Worm (Caenorhabditis elegans) whole organism, L1 larva: ENCODE measurements around the gene Y54G2A.11.
A peak's percentile ranks its signal among the peaks of the same experiment; 100 is the strongest.

Experiments used
- ama-1 ChIP-seq: fragments of 150-350 bp; optimal IDR thresholded peaks from 2 replicates; lab custom pipeline; 2014
- ceh-8 ChIP-seq: fragments of 200-800 bp; sonication (Bioruptor generic); optimal IDR thresholded peaks from 2 replicates; lab custom pipeline; 2018; ENCODE audit warnings: mild to moderate bottlenecking, missing genetic modification characterization, moderate library complexity, missing compliant biosample characterization
- ceh-82 ChIP-seq, 3 experiments: fragments of 150-350 bp in 1 of 3; sonication (generic microtip) in 2 of 3; optimal IDR thresholded peaks; 2 replicates each; lab custom pipeline; 2014 to 2017; ENCODE audit warnings: missing biosample characterization in 3 of 3, missing genetic modification characterization in 3 of 3
- ceh-88 ChIP-seq: fragments of 200-800 bp; sonication (Bioruptor generic); IDR thresholded peaks from 2 replicates; pipeline ENCODE4 v1.3.6; 2022; ENCODE audit warnings: missing genetic modification characterization, missing compliant biosample characterization
- dsc-1 ChIP-seq: sonication (generic microtip); optimal IDR thresholded peaks from 2 replicates; lab custom pipeline; 2016; ENCODE audit warnings: mild to moderate bottlenecking, missing genetic modification characterization, missing compliant biosample characterization
- efl-1 ChIP-seq, 4 experiments: fragments of 150-350 bp; optimal IDR thresholded peaks in 3 of 4; peaks in 1 of 4; 1 replicate in 1 of 4; 2 replicates in 3 of 4; lab custom pipeline; 2014; ENCODE audit warnings: missing biosample characterization in 2 of 4, missing genetic modification characterization in 2 of 4, missing genetic modification reagents in 2 of 4
- egl-13 ChIP-seq: sonication (generic microtip); optimal IDR thresholded peaks from 2 replicates; lab custom pipeline; 2016; ENCODE audit warnings: missing genotype, missing genetic modification reagents, missing genetic modification characterization, missing compliant biosample characterization
- egl-27 ChIP-seq, 2 experiments: fragments of 150-350 bp in 1 of 2; sonication (generic microtip); optimal IDR thresholded peaks; 3 replicates each; lab custom pipeline; 2017 to 2018; ENCODE audit warnings: missing biosample characterization in 2 of 2, missing genetic modification characterization in 2 of 2, missing genetic modification reagents in 2 of 2
- fkh-10 ChIP-seq: sonication (generic microtip); optimal IDR thresholded peaks from 2 replicates; lab custom pipeline; 2017; ENCODE audit warnings: missing biosample characterization, missing genetic modification reagents, missing genetic modification characterization
- fkh-4 ChIP-seq: sonication (generic microtip); optimal IDR thresholded peaks from 2 replicates; lab custom pipeline; 2016; ENCODE audit warnings: missing compliant biosample characterization, missing genetic modification characterization, borderline replicate concordance
- fkh-8 ChIP-seq: sonication (generic microtip); optimal IDR thresholded peaks from 2 replicates; lab custom pipeline; 2016; ENCODE audit warnings: mild to moderate bottlenecking, missing genetic modification characterization, missing compliant biosample characterization
- hlh-4 ChIP-seq: sonication (generic microtip); optimal IDR thresholded peaks from 2 replicates; lab custom pipeline; 2016; ENCODE audit warnings: mild to moderate bottlenecking, missing genetic modification characterization, missing compliant biosample characterization
- hpl-2 ChIP-seq: fragments of 150-350 bp; optimal IDR thresholded peaks from 2 replicates; lab custom pipeline; 2014; ENCODE audit warnings: missing biosample characterization, missing genetic modification reagents, missing genetic modification characterization
- irx-1 ChIP-seq: sonication (generic microtip); optimal IDR thresholded peaks from 2 replicates; lab custom pipeline; 2016; ENCODE audit warnings: missing genetic modification characterization, missing compliant biosample characterization
- lin-15B ChIP-seq: fragments of 150-350 bp; sonication (generic microtip); optimal IDR thresholded peaks from 3 replicates; lab custom pipeline; 2014; ENCODE audit warnings: missing biosample characterization, missing genetic modification characterization
- lsy-2 ChIP-seq, 2 experiments: fragments of 150-350 bp; optimal IDR thresholded peaks; 2 replicates each; lab custom pipeline; 2014; ENCODE audit warnings: missing biosample characterization in 2 of 2, missing genetic modification characterization in 2 of 2
- mab-9 ChIP-seq: fragments of 200-800 bp; sonication (Bioruptor generic); IDR thresholded peaks from 2 replicates; pipeline ENCODE4 v1.3.6; 2022; ENCODE audit warnings: missing genetic modification reagents, missing genetic modification characterization, missing compliant biosample characterization
- mef-2 ChIP-seq: fragments of 150-350 bp; optimal IDR thresholded peaks from 2 replicates; lab custom pipeline; 2014; ENCODE audit warnings: missing biosample characterization, missing genetic modification characterization
- mep-1 ChIP-seq: fragments of 150-350 bp; optimal IDR thresholded peaks from 2 replicates; lab custom pipeline; 2014; ENCODE audit warnings: missing biosample characterization, missing genetic modification characterization
- nhr-11 ChIP-seq: fragments of 150-350 bp; optimal IDR thresholded peaks from 2 replicates; lab custom pipeline; 2014; ENCODE audit warnings: missing biosample characterization, missing genetic modification characterization
- nhr-12 ChIP-seq: sonication (generic microtip); optimal IDR thresholded peaks from 2 replicates; lab custom pipeline; 2017; ENCODE audit warnings: missing biosample characterization, missing genetic modification characterization
- nhr-237 ChIP-seq: fragments of 150-350 bp; optimal IDR thresholded peaks from 2 replicates; lab custom pipeline; 2014; ENCODE audit warnings: missing biosample characterization, missing genetic modification characterization
- skn-1 ChIP-seq: fragments of 150-350 bp; optimal IDR thresholded peaks from 2 replicates; lab custom pipeline; 2014; ENCODE audit warnings: missing biosample characterization, missing genetic modification characterization
- snpc-4 ChIP-seq: fragments of 150-350 bp; optimal IDR thresholded peaks from 2 replicates; lab custom pipeline; 2014; ENCODE audit warnings: missing biosample characterization, missing genetic modification characterization
- sox-4 ChIP-seq: sonication (generic microtip); optimal IDR thresholded peaks from 2 replicates; lab custom pipeline; 2016; ENCODE audit warnings: missing genetic modification characterization, missing compliant biosample characterization
- sptf-1 ChIP-seq: fragments of 150-350 bp; optimal IDR thresholded peaks from 2 replicates; lab custom pipeline; 2014; ENCODE audit warnings: missing biosample characterization, missing genetic modification characterization
- swsn-7 ChIP-seq: sonication (generic microtip); optimal IDR thresholded peaks from 2 replicates; lab custom pipeline; 2016; ENCODE audit warnings: missing genetic modification characterization, missing compliant biosample characterization
- tbx-2 ChIP-seq: sonication (generic microtip); optimal IDR thresholded peaks from 2 replicates; lab custom pipeline; 2016; ENCODE audit warnings: missing genetic modification characterization, missing compliant biosample characterization
- tlp-1 ChIP-seq: fragments of 150-350 bp; optimal IDR thresholded peaks from 2 replicates; lab custom pipeline; 2014; ENCODE audit warnings: missing biosample characterization, missing genetic modification characterization
- unc-130 ChIP-seq: fragments of 150-350 bp; optimal IDR thresholded peaks from 2 replicates; lab custom pipeline; 2017; ENCODE audit warnings: missing biosample characterization, missing genetic modification characterization, inconsistent platforms
- unc-62 ChIP-seq: fragments of 150-350 bp; optimal IDR thresholded peaks from 2 replicates; lab custom pipeline; 2014; ENCODE audit warnings: missing biosample characterization, missing genetic modification reagents, missing genetic modification characterization
- unc-86 ChIP-seq: sonication (generic microtip); optimal IDR thresholded peaks from 2 replicates; lab custom pipeline; 2016; ENCODE audit warnings: missing genetic modification characterization, missing compliant biosample characterization
- unc-98 ChIP-seq: fragments of 200-800 bp; sonication (Bioruptor generic); IDR thresholded peaks from 2 replicates; pipeline ENCODE4 v1.3.6; 2022; ENCODE audit warnings: missing genetic modification characterization, missing compliant biosample characterization
- xbp-1 ChIP-seq: sonication (generic microtip); optimal IDR thresholded peaks from 2 replicates; lab custom pipeline; 2016; ENCODE audit warnings: missing genetic modification characterization, missing compliant biosample characterization
- zip-4 ChIP-seq: fragments of 200-800 bp; sonication (Bioruptor generic); optimal IDR thresholded peaks from 2 replicates; lab custom pipeline; 2018; ENCODE audit warnings: mild to moderate bottlenecking, missing genetic modification characterization, moderate library complexity, missing compliant biosample characterization
- ztf-11 ChIP-seq, 2 experiments: sonication (generic microtip); optimal IDR thresholded peaks; 2 replicates each; lab custom pipeline; 2016 to 2017; ENCODE audit warnings: missing genetic modification characterization in 2 of 2, missing biosample characterization in 1 of 2, missing compliant biosample characterization in 1 of 2
- ztf-4 ChIP-seq: fragments of 150-350 bp; optimal IDR thresholded peaks from 2 replicates; lab custom pipeline; 2014; ENCODE audit warnings: missing biosample characterization, missing genetic modification characterization

The Y54G2A.11 gene

DNA sequence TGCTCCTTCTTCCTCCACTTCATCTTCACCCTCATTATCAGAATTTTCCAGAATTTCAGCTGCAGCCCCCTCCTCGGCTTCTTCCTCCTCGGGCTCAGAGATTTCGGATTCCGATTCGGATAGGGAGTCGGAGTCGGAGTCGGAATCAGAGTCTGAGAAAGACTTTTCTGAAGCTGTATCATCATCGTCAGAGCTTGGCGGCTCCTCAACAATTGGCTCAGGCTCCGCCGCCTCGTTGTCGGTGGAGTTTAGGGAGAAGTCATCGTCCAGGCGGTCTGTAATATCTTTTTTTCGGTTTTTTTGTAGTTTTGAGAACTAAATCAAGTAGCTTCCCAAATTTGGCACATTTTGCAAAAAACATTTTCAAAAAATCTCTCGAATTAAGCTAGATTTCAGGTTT is 757 bp downstream of the Y54G2A.11 start:
- peak; percentile 10 for TF ChIP-seq ama-1
- TF ChIP-seq nhr-11 (tag; lab: Kevin White, UChicago) = no peak
- no peak for TF ChIP-seq mep-1 (tag; lab: Kevin White, UChicago)
- TF ChIP-seq mab-9 = no peak
- no peak for TF ChIP-seq lsy-2 (tag; optimal IDR thresholded peaks at IDR 0.05; lab: Kevin White, UChicago)
- TF ChIP-seq mef-2 (tag; lab: Kevin White, UChicago) = no peak
- TF ChIP-seq irx-1 (tag; lab: Kevin White, UChicago) = no peak
- TF ChIP-seq efl-1 (optimal IDR thresholded peaks at IDR 0.05; lab: Kevin White, UChicago) = no peak
- TF ChIP-seq efl-1 (GFP tag; optimal IDR thresholded peaks at IDR 0.05 in 1 of 2; lab: Kevin White, UChicago) = peak in 1 of 2 experiments; percentile 34
- TF ChIP-seq nhr-237 (tag; lab: Kevin White, UChicago) = no peak

DNA sequence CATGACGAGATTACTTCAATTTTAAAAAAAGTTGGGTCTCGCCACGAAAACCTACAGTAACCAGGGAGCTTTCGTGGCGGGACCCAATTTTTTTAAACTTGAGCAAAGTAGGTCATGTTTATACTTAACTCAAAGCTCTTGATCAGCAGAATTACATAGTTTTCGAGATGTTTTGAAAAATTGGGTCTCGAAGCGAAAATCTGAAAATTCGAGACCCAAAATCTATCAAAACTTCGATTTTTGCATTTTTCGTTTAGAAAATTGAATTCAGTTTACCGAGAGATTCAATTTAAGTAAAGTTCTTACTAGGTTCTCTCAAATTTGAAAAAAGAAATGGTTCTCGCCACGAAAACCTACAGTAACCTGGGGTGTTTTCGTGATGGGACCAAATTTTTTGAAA is 1.5 kb downstream of the Y54G2A.11 start:
- TF ChIP-seq swsn-7 (tag; lab: Kevin White, UChicago) (no peak), efl-1 (optimal IDR thresholded peaks at IDR 0.05; lab: Kevin White, UChicago) (no peak), efl-1 (GFP tag; optimal IDR thresholded peaks at IDR 0.05 in 1 of 2; lab: Kevin White, UChicago) (peak in 1 of 2 experiments; percentile 27)
- TF ChIP-seq, all 84 proteins: peak for 1

DNA sequence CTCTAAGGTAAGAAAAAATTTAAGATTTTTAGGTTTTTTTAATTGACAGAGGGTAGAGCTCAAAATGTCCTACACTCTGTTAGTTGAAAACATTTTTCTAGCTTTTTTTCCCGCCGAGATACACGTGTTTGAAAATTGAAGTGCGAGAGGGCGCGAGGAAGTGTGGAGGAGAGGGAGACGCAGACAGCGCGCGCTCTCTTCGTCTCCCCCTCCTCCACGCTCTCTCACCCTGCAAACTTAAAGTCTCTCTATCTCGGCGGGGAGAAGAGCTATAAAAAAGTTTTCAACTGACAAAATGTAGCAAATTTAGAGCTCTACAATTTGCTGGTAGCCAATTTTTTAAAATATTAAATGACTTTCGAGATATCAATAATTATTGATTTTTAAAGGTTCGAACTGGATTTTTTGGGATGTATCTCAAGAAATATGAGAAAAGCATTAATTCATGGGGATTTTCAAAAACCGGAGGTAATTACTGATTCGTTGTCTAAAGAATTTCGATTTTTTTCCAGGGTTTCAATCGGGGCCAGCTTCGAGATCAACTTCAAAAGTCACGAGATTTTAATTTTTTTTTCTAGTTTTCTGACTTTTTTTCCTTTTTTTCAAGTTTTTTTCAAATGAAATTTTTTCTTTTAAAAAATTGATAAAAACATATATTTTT is 6.4 kb downstream of the Y54G2A.11 start:
- no peak for TF ChIP-seq sox-4 (tag; lab: Kevin White, UChicago)
- no peak for TF ChIP-seq dsc-1 (tag; lab: Kevin White, UChicago)
- no peak for TF ChIP-seq fkh-8 (tag; lab: Kevin White, UChicago)
- TF ChIP-seq hlh-4 (tag; lab: Kevin White, UChicago) = no peak
- peak; percentile 39 for TF ChIP-seq ama-1
- no peak for TF ChIP-seq tbx-2 (tag; lab: Kevin White, UChicago)
- no peak for TF ChIP-seq efl-1 (optimal IDR thresholded peaks at IDR 0.05; lab: Kevin White, UChicago)
- peak in 1 of 2 experiments; percentile 67 for TF ChIP-seq efl-1 (GFP tag; optimal IDR thresholded peaks at IDR 0.05 in 1 of 2; lab: Kevin White, UChicago)
- no peak for TF ChIP-seq hpl-2
- TF ChIP-seq xbp-1 = no peak
- peak in 1 of 2 experiments; percentile 14 for TF ChIP-seq lsy-2 (tag; optimal IDR thresholded peaks at IDR 0.05; lab: Kevin White, UChicago)
- no peak for TF ChIP-seq unc-86 (tag; lab: Kevin White, UChicago)
- TF ChIP-seq egl-13 (tag; lab: Kevin White, UChicago) = no peak
- TF ChIP-seq sptf-1 (tag; lab: Kevin White, UChicago) = no peak
- TF ChIP-seq ztf-11 (tag; optimal IDR thresholded peaks at IDR 0.05; lab: Kevin White, UChicago) = no peak
- TF ChIP-seq egl-27 (tag; optimal IDR thresholded peaks at IDR 0.05; lab: Kevin White, UChicago) = no peak
- TF ChIP-seq ceh-8 (GFP tag; lab: Kevin White, UChicago) = no peak
- TF ChIP-seq nhr-12 = no peak
- peak; percentile 6 for TF ChIP-seq ztf-4
- no peak for TF ChIP-seq fkh-10
- no peak for TF ChIP-seq unc-98 (GFP tag; lab: Robert Waterston, UW)
- no peak for TF ChIP-seq skn-1 (tag; lab: Kevin White, UChicago)
- TF ChIP-seq zip-4 (GFP tag; lab: Kevin White, UChicago) = no peak
- no peak for TF ChIP-seq tlp-1
- no peak for TF ChIP-seq swsn-7 (tag; lab: Kevin White, UChicago)
- TF ChIP-seq fkh-4 (tag; lab: Kevin White, UChicago) = no peak
- no peak for TF ChIP-seq unc-62 (GFP tag; lab: Kevin White, UChicago)
- TF ChIP-seq ceh-88 (GFP tag; lab: Robert Waterston, UW) = no peak
- TF ChIP-seq lin-15B (tag; lab: Kevin White, UChicago) = no peak
- TF ChIP-seq mab-9 = no peak
- no peak for TF ChIP-seq snpc-4 (tag; lab: Kevin White, UChicago)
- TF ChIP-seq ceh-82 (tag; optimal IDR thresholded peaks at IDR 0.05; lab: Kevin White, UChicago) = no peak
- TF ChIP-seq, all 84 proteins: peak for 4

DNA sequence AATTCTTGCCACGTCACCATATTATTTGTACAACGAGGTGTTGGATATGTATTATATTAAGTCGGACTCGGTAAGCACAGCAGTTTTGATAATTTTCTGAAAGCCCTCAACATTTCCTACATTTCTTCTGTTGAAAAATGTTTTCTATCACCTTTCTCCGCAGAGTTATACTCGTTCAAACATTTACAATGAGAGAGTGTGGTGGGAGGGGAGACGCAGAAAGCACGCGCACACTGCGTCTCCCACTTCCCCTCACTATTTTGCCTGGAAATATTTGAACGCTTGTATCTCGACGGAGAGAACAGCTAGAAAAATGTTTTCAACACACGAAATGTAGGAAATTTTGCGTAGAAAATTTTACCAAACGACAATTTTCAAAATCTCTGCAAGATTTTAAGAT is 7.4 kb downstream of the Y54G2A.11 start:
- TF ChIP-seq unc-130 (tag; lab: Kevin White, UChicago) = no peak
